Fruit fly (Drosophila melanogaster) whole organism, wandering third instar larva: Measurements from ENCODE around the gene Inx3.
A peak's percentile ranks its signal among the peaks of the same experiment; 100 is the strongest.

Source experiments
- Abd-B ChIP-seq: fragments of >200 bp; optimal IDR thresholded peaks from 2 replicates; lab custom pipeline; 2017; ENCODE audit warnings: missing biosample characterization, missing genetic modification characterization
- CG32264 ChIP-seq: fragments of 200-800 bp; sonication (Bioruptor generic); optimal IDR thresholded peaks from 2 replicates; lab custom pipeline; 2016; ENCODE audit warnings: missing biosample characterization, missing genetic modification characterization
- CG9705 ChIP-seq: fragments of 200-800 bp; sonication (Bioruptor generic); optimal IDR thresholded peaks from 2 replicates; lab custom pipeline; 2018; ENCODE audit warnings: missing biosample characterization, mild to moderate bottlenecking, missing genetic modification characterization
- CrebA ChIP-seq: fragments of 200-800 bp; sonication (Bioruptor generic); optimal IDR thresholded peaks from 2 replicates; lab custom pipeline; 2016; ENCODE audit warnings: missing biosample characterization, mild to moderate bottlenecking, missing genetic modification characterization, borderline replicate concordance
- Dfd ChIP-seq: fragments of >200 bp; optimal IDR thresholded peaks from 2 replicates; lab custom pipeline; 2017; ENCODE audit warnings: missing biosample characterization, missing genetic modification characterization
- Dif ChIP-seq: fragments of 200-275, 200-300 bp; sonication (Bioruptor generic); optimal IDR thresholded peaks from 2 replicates; lab custom pipeline; 2018; ENCODE audit warnings: missing biosample characterization, missing genetic modification characterization; ENCODE audit not compliant: partially characterized antibody
- GATAd ChIP-seq: sonication (Bioruptor generic); optimal IDR thresholded peaks from 2 replicates; lab custom pipeline; 2016; ENCODE audit warnings: missing biosample characterization, missing genetic modification characterization
- HLH106 ChIP-seq: fragments of 200-800 bp; optimal IDR thresholded peaks from 3 replicates; lab custom pipeline; 2019; ENCODE audit warnings: missing biosample characterization, mild to moderate bottlenecking, missing genetic modification characterization, moderate library complexity
- Hnf4 ChIP-seq: fragments of 200-800 bp; sonication (Bioruptor generic); optimal IDR thresholded peaks from 2 replicates; lab custom pipeline; 2016; ENCODE audit warnings: missing biosample characterization, mild to moderate bottlenecking, missing genetic modification characterization
- Hr78 ChIP-seq: fragments of >200 bp; optimal IDR thresholded peaks from 2 replicates; lab custom pipeline; 2017; ENCODE audit warnings: missing biosample characterization, missing genetic modification characterization
- Hr83 ChIP-seq: fragments of 200-300 bp; sonication (Bioruptor generic); optimal IDR thresholded peaks from 2 replicates; lab custom pipeline; 2016; ENCODE audit warnings: missing biosample characterization, mild to moderate bottlenecking, missing genetic modification characterization, moderate library complexity; ENCODE audit not compliant: poor library complexity, severe bottlenecking
- Jra ChIP-seq: sonication (Bioruptor generic); optimal IDR thresholded peaks from 2 replicates; lab custom pipeline; 2016; ENCODE audit warnings: missing biosample characterization, missing genetic modification characterization
- Mio ChIP-seq: sonication (Bioruptor generic); optimal IDR thresholded peaks from 2 replicates; lab custom pipeline; 2016; ENCODE audit warnings: missing biosample characterization, missing genetic modification characterization
- Myc ChIP-seq: fragments of >200 bp; optimal IDR thresholded peaks from 2 replicates; lab custom pipeline; 2017
- N ChIP-seq: fragments of >200 bp; optimal IDR thresholded peaks from 2 replicates; lab custom pipeline; 2018; ENCODE audit warnings: missing biosample characterization, missing external identifiers, missing genetic modification characterization
- OdsH ChIP-seq: fragments of 200-800 bp; sonication (Bioruptor generic); optimal IDR thresholded peaks from 2 replicates; lab custom pipeline; 2016; ENCODE audit warnings: missing biosample characterization, mild to moderate bottlenecking, missing genetic modification characterization
- Rel ChIP-seq, 2 experiments: fragments of 200-800 bp; sonication (Bioruptor generic) in 1 of 2; optimal IDR thresholded peaks; 2 replicates in 1 of 2; 3 replicates in 1 of 2; lab custom pipeline; 2016 to 2019; ENCODE audit warnings: mild to moderate bottlenecking in 2 of 2, missing biosample characterization in 2 of 2, missing genetic modification characterization in 2 of 2, moderate library complexity in 1 of 2
- Sp1 ChIP-seq: fragments of 200-800 bp; sonication (Bioruptor generic); optimal IDR thresholded peaks from 3 replicates; lab custom pipeline; 2019; ENCODE audit warnings: missing biosample characterization, mild to moderate bottlenecking, missing genetic modification characterization, moderate library complexity
- Vsx2 ChIP-seq: fragments of 200-300, 225-300 bp; sonication (Bioruptor generic); optimal IDR thresholded peaks from 2 replicates; lab custom pipeline; 2018; ENCODE audit warnings: missing biosample characterization, missing genetic modification characterization; ENCODE audit not compliant: partially characterized antibody
- br ChIP-seq: fragments of 200-800 bp; sonication (Bioruptor generic); optimal IDR thresholded peaks from 2 replicates; lab custom pipeline; 2016; ENCODE audit warnings: missing biosample characterization, missing genetic modification characterization
- brk ChIP-seq: fragments of 200-800 bp; sonication (Bioruptor generic); optimal IDR thresholded peaks from 2 replicates; lab custom pipeline; 2016; ENCODE audit warnings: missing biosample characterization, mild to moderate bottlenecking, missing genetic modification characterization
- dl ChIP-seq, 2 experiments: fragments of 175-275, 200-275 bp in 1 of 2; fragments of 200-275 bp in 1 of 2; sonication (Bioruptor generic); optimal IDR thresholded peaks; lab custom pipeline; 2018; ENCODE audit warnings: mild to moderate bottlenecking in 2 of 2, missing biosample characterization in 2 of 2, missing genetic modification characterization in 2 of 2, moderate library complexity in 2 of 2; ENCODE audit not compliant: partially characterized antibody in 2 of 2, insufficient read depth in 1 of 2
- dmrt93B ChIP-seq: fragments of 200-800 bp; sonication (Bioruptor generic); optimal IDR thresholded peaks from 2 replicates; lab custom pipeline; 2018; ENCODE audit warnings: missing biosample characterization, mild to moderate bottlenecking, missing genetic modification characterization
- dsf ChIP-seq: sonication (Bioruptor generic); optimal IDR thresholded peaks from 2 replicates; lab custom pipeline; 2016; ENCODE audit warnings: missing biosample characterization, missing genetic modification characterization, borderline replicate concordance
- ey ChIP-seq: fragments of 200-800 bp; sonication (Bioruptor generic); optimal IDR thresholded peaks from 2 replicates; lab custom pipeline; 2016; ENCODE audit warnings: missing biosample characterization, missing genetic modification characterization
- foxo ChIP-seq, 2 experiments: fragments of 200-800 bp; sonication (Bioruptor generic); optimal IDR thresholded peaks; 2 replicates in 1 of 2; 3 replicates in 1 of 2; lab custom pipeline; 2016 to 2017; ENCODE audit warnings: missing biosample characterization in 2 of 2, missing genetic modification characterization in 2 of 2
- fru ChIP-seq: fragments of 200-800 bp; sonication (Bioruptor generic); optimal IDR thresholded peaks from 3 replicates; lab custom pipeline; 2016; ENCODE audit warnings: missing biosample characterization, mild to moderate bottlenecking, missing genetic modification characterization
- h ChIP-seq: fragments of 200-800 bp; sonication (Bioruptor generic); optimal IDR thresholded peaks from 3 replicates; lab custom pipeline; 2016; ENCODE audit warnings: missing biosample characterization, mild to moderate bottlenecking, missing genetic modification characterization
- jim ChIP-seq: fragments of 175-275, 200-325 bp; sonication (Bioruptor generic); optimal IDR thresholded peaks from 2 replicates; lab custom pipeline; 2016; ENCODE audit warnings: missing biosample characterization, mild to moderate bottlenecking, missing genetic modification characterization
- lola ChIP-seq: fragments of >200 bp; optimal IDR thresholded peaks from 2 replicates; lab custom pipeline; 2017; ENCODE audit warnings: missing biosample characterization, missing genetic modification characterization
- pan ChIP-seq: fragments of >200 bp; optimal IDR thresholded peaks from 2 replicates; lab custom pipeline; 2017
- psq ChIP-seq: fragments of 200-800 bp; sonication (Bioruptor generic); optimal IDR thresholded peaks from 3 replicates; lab custom pipeline; 2017; ENCODE audit warnings: missing biosample characterization, mild to moderate bottlenecking, missing genetic modification characterization, moderate library complexity
- rgr ChIP-seq: fragments of 200-800 bp; sonication (Bioruptor generic); optimal IDR thresholded peaks from 3 replicates; lab custom pipeline; 2016; ENCODE audit warnings: missing biosample characterization, mild to moderate bottlenecking, missing genetic modification characterization
- sage ChIP-seq: fragments of 200-800 bp; sonication (Bioruptor generic); optimal IDR thresholded peaks from 2 replicates; lab custom pipeline; 2016; ENCODE audit warnings: missing biosample characterization, mild to moderate bottlenecking, missing genetic modification characterization
- sv ChIP-seq: fragments of 200-800 bp; sonication (Bioruptor generic); optimal IDR thresholded peaks from 3 replicates; lab custom pipeline; 2016; ENCODE audit warnings: missing biosample characterization, missing genetic modification characterization
- tai ChIP-seq: sonication (Bioruptor generic); optimal IDR thresholded peaks from 2 replicates; lab custom pipeline; 2016; ENCODE audit warnings: missing biosample characterization, missing genetic modification characterization
- usp ChIP-seq: fragments of >200 bp; optimal IDR thresholded peaks from 2 replicates; lab custom pipeline; 2017; ENCODE audit warnings: missing biosample characterization, missing genetic modification characterization
- woc ChIP-seq: sonication (Bioruptor generic); optimal IDR thresholded peaks from 2 replicates; lab custom pipeline; 2016; ENCODE audit warnings: missing biosample characterization, mild to moderate bottlenecking, missing genetic modification characterization

Inx3 gene

DNA sequence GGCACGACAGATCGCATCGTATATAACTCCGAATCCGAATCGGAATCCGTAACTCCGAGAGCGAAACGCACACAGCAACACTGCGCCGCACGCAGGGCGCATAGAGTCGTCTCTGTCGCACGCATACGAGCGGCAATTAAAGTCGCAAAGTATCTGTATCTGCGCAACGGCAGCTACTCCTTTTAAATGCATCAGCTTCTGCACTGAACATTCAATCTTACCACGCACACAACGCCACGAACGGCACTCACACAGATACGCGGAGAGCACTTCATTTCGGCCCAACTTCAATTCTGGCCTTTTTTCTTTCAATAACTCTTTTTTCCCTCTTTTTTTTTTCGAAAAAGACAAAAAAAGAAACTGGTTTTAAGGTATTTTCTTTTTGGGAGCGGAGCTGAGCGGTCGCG lies 1.1 kb downstream of the Inx3 start:
- TF ChIP-seq dl (GFP tag; optimal IDR thresholded peaks at IDR 0.05; lab: Kevin White, UChicago; ENCODE audit: insufficient read depth in 1 of 2, partially characterized antibody in 2 of 2) (no peak), sv (no peak), HLH106 (tag; lab: Kevin White, UChicago) (no peak), pan (lab: Kevin White, UChicago) (no peak), Vsx2 (no peak), CrebA (GFP tag; lab: Kevin White, UChicago) (peak; percentile 70), Mio (GFP tag; lab: Kevin White, UChicago) (no peak), Sp1 (GFP tag; lab: Kevin White, UChicago) (peak; percentile 80), dmrt93B (GFP tag; lab: Kevin White, UChicago) (no peak), N (GFP tag; lab: Kevin White, UChicago) (no peak), tai (GFP tag; lab: Kevin White, UChicago) (no peak), Jra (GFP tag; lab: Kevin White, UChicago) (no peak), Abd-B (GFP tag; lab: Kevin White, UChicago) (no peak), Rel (GFP tag; optimal IDR thresholded peaks at IDR 0.05; lab: Kevin White, UChicago) (peak; percentile 81), Rel (tag; optimal IDR thresholded peaks at IDR 0.05; lab: Kevin White, UChicago) (peak; percentile 21), sage (GFP tag; lab: Kevin White, UChicago) (no peak), CG9705 (peak; percentile 6), OdsH (no peak), CG32264 (GFP tag; lab: Kevin White, UChicago) (no peak), brk (peak; percentile 1), Hr78 (GFP tag; lab: Kevin White, UChicago) (no peak), Myc (lab: Kevin White, UChicago) (no peak), jim (GFP tag; lab: Kevin White, UChicago) (no peak), GATAd (GFP tag; lab: Kevin White, UChicago) (no peak), br (GFP tag; lab: Kevin White, UChicago) (no peak), Dif (GFP tag; lab: Kevin White, UChicago) (peak; percentile 4), usp (GFP tag; lab: Kevin White, UChicago) (no peak), h (GFP tag; lab: Kevin White, UChicago) (peak; percentile 25), Dfd (GFP tag; lab: Kevin White, UChicago) (no peak), fru (GFP tag; lab: Kevin White, UChicago) (no peak), dsf (GFP tag; lab: Kevin White, UChicago) (no peak), rgr (GFP tag; lab: Kevin White, UChicago) (no peak), ey (no peak), Hnf4 (GFP tag; lab: Kevin White, UChicago) (no peak), foxo (GFP tag; optimal IDR thresholded peaks at IDR 0.05; lab: Kevin White, UChicago) (no peak), woc (no peak), Hr83 (GFP tag; lab: Kevin White, UChicago) (peak; percentile 41), lola (GFP tag; lab: Kevin White, UChicago) (no peak), psq (peak; percentile 22)

DNA sequence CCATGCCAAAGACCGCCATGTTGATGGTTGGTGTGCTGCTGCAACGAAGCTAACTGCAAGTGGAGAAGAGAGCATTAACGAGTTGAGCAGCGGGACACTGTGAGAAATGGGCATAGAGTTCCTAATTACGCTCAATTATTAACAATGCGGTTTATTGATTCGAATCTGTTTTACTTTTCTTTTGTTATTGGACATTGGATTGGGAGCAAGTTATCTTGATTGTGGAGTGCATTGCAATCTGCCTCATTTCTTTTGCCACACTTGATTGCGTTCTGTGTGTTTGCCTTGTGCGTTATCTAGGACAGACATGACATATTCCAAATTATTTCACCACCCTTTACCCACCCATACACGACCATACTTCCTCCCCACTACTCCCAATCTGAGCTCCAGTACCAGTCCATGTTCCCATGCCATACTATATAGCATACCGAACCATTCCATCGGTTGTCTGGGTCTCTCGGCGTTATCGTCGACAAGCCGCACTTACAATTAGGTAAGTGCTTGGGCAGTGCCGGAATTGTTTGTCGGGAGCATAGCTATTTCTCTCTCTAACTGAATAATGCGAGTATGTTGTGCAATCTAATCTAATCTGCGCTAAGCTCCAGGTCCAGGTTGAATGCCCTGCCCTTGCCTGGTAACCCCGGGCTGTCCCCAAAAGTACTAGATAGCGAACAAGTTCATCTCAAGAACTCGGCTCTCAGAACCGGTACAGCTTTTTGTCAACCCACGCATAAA lies 1.8 kb downstream of the Inx3 start:
- TF ChIP-seq HLH106 (tag; lab: Kevin White, UChicago) (peak; percentile 8), br (GFP tag; lab: Kevin White, UChicago) (peak; percentile 10), pan (lab: Kevin White, UChicago) (no peak), h (GFP tag; lab: Kevin White, UChicago) (peak; percentile 0), foxo (GFP tag; optimal IDR thresholded peaks at IDR 0.05; lab: Kevin White, UChicago) (peak in 1 of 2 experiments; percentile 31), Hnf4 (GFP tag; lab: Kevin White, UChicago) (peak; percentile 4), fru (GFP tag; lab: Kevin White, UChicago) (peak; percentile 25), Myc (lab: Kevin White, UChicago) (no peak), Vsx2 (no peak), rgr (GFP tag; lab: Kevin White, UChicago) (peak; percentile 7)
